Worm (Caenorhabditis elegans) whole organism, L3 larva: ENCODE measurements around the gene let-653.

ENCODE experiments used
- aly-2 ChIP-seq: fragments of 150-350 bp; optimal IDR thresholded peaks from 2 replicates; lab custom pipeline; 2014; ENCODE audit warnings: missing biosample characterization, missing genetic modification characterization
- ama-1 ChIP-seq: fragments of 150-350 bp; optimal IDR thresholded peaks from 2 replicates; lab custom pipeline; 2018
- ceh-16 ChIP-seq: sonication (generic microtip); optimal IDR thresholded peaks from 2 replicates; lab custom pipeline; 2017; ENCODE audit warnings: missing biosample characterization, missing genetic modification characterization
- ceh-82 ChIP-seq: fragments of 150-350 bp; optimal IDR thresholded peaks from 2 replicates; lab custom pipeline; 2014; ENCODE audit warnings: missing biosample characterization, missing genetic modification characterization
- daf-12 ChIP-seq: fragments of 150-350 bp; optimal IDR thresholded peaks from 2 replicates; lab custom pipeline; 2014; ENCODE audit warnings: missing biosample characterization, missing genetic modification reagents, missing genetic modification characterization
- egl-27 ChIP-seq: sonication (generic microtip); optimal IDR thresholded peaks from 4 replicates; lab custom pipeline; 2017; ENCODE audit warnings: missing biosample characterization, missing genetic modification reagents, missing genetic modification characterization
- elt-1 ChIP-seq: fragments of 150-350 bp; optimal IDR thresholded peaks from 2 replicates; lab custom pipeline; 2014; ENCODE audit warnings: missing biosample characterization, missing genetic modification characterization
- elt-2 ChIP-seq: sonication (generic microtip); optimal IDR thresholded peaks from 2 replicates; lab custom pipeline; 2016; ENCODE audit warnings: missing genetic modification reagents, mild to moderate bottlenecking, missing genetic modification characterization, missing compliant biosample characterization
- elt-3 ChIP-seq, 3 experiments: fragments of 150-350 bp in 1 of 3; sonication (generic microtip) in 2 of 3; optimal IDR thresholded peaks; 2 replicates in 2 of 3; 4 replicates in 1 of 3; lab custom pipeline; 2014 to 2017; ENCODE audit warnings: missing biosample characterization in 3 of 3, missing genetic modification characterization in 3 of 3
- fkh-10 ChIP-seq: sonication (generic microtip); optimal IDR thresholded peaks from 2 replicates; lab custom pipeline; 2017; ENCODE audit warnings: missing biosample characterization, missing genetic modification reagents, missing genetic modification characterization
- fkh-2 ChIP-seq: fragments of 150-350 bp; optimal IDR thresholded peaks from 2 replicates; lab custom pipeline; 2014; ENCODE audit warnings: missing biosample characterization, missing genetic modification reagents, missing genetic modification characterization
- jun-1 ChIP-seq: fragments of 150-350 bp; optimal IDR thresholded peaks from 2 replicates; lab custom pipeline; 2014; ENCODE audit warnings: missing biosample characterization, missing genetic modification reagents, missing genetic modification characterization
- lin-15B ChIP-seq: fragments of 150-350 bp; optimal IDR thresholded peaks from 2 replicates; lab custom pipeline; 2014; ENCODE audit warnings: missing biosample characterization, missing genetic modification characterization
- mml-1 ChIP-seq: fragments of 150-350 bp; sonication (generic microtip); optimal IDR thresholded peaks from 3 replicates; lab custom pipeline; 2014; ENCODE audit warnings: missing biosample characterization, missing genetic modification characterization
- nfya-1 ChIP-seq: sonication (generic microtip); optimal IDR thresholded peaks from 2 replicates; lab custom pipeline; 2017; ENCODE audit warnings: missing genetic modification characterization, mild to moderate bottlenecking, missing compliant biosample characterization, antibody characterized with exemption, moderate library complexity; ENCODE audit not compliant: insufficient read depth
- nhr-23 ChIP-seq: fragments of 150-350 bp; optimal IDR thresholded peaks from 2 replicates; lab custom pipeline; 2014; ENCODE audit warnings: missing biosample characterization, missing genetic modification reagents, missing genetic modification characterization
- nhr-237 ChIP-seq: fragments of 150-350 bp; optimal IDR thresholded peaks from 2 replicates; lab custom pipeline; 2014; ENCODE audit warnings: missing biosample characterization, missing genetic modification characterization
- nhr-25 ChIP-seq: sonication (generic microtip); optimal IDR thresholded peaks from 2 replicates; lab custom pipeline; 2017; ENCODE audit warnings: missing biosample characterization, missing genetic modification characterization
- nhr-43 ChIP-seq: sonication (generic microtip); optimal IDR thresholded peaks from 2 replicates; lab custom pipeline; 2016; ENCODE audit warnings: mild to moderate bottlenecking, missing genetic modification characterization, missing compliant biosample characterization; ENCODE audit not compliant: poor library complexity, severe bottlenecking
- nhr-67 ChIP-seq: fragments of 150-350 bp; optimal IDR thresholded peaks from 2 replicates; lab custom pipeline; 2014; ENCODE audit warnings: missing biosample characterization, missing genetic modification characterization
- pqm-1 ChIP-seq: fragments of 150-350 bp; optimal IDR thresholded peaks from 2 replicates; lab custom pipeline; 2017; ENCODE audit warnings: missing biosample characterization, missing genetic modification characterization, inconsistent platforms
- skn-1 ChIP-seq: fragments of 150-350 bp; optimal IDR thresholded peaks from 2 replicates; lab custom pipeline; 2014; ENCODE audit warnings: missing biosample characterization, missing genetic modification characterization
- tbx-2 ChIP-seq: sonication (generic microtip); optimal IDR thresholded peaks from 2 replicates; lab custom pipeline; 2016; ENCODE audit warnings: mild to moderate bottlenecking, missing genetic modification characterization, missing compliant biosample characterization
- unc-39 ChIP-seq: sonication (generic microtip); optimal IDR thresholded peaks from 4 replicates; lab custom pipeline; 2017; ENCODE audit warnings: missing biosample characterization, missing genetic modification characterization
- ztf-11 ChIP-seq: fragments of 150-350 bp; optimal IDR thresholded peaks from 2 replicates; lab custom pipeline; 2014; ENCODE audit warnings: missing biosample characterization, missing genetic modification characterization
- ztf-4 ChIP-seq: fragments of 150-350 bp; optimal IDR thresholded peaks from 2 replicates; lab custom pipeline; 2014; ENCODE audit warnings: missing biosample characterization, missing genetic modification characterization

Gene let-653

ce11 chrIV:11899358-11899757, 13.9 kb downstream of the let-653 start, which contains the start of gene nhr-43:
Gene nhr-43 (plus strand): TSS chrIV:11899590.
- TF ChIP-seq tbx-2 (tag; lab: Kevin White, UChicago) (peak; percentile 40), fkh-10 (GFP tag; lab: Kevin White, UChicago) (no peak), nhr-43 (tag; lab: Kevin White, UChicago) (peak; percentile 98), nfya-1 (tag; lab: Kevin White, UChicago) (peak; percentile 8), elt-3 (tag; optimal IDR thresholded peaks at IDR 0.05; lab: Kevin White, UChicago) (peak in 1 of 3 experiments; percentile 72), nhr-25 (tag; lab: Kevin White, UChicago) (peak; percentile 48), nhr-23 (tag; lab: Kevin White, UChicago) (peak; percentile 64), aly-2 (tag; lab: Kevin White, UChicago) (no peak)

- peak; percentile 64 for TF ChIP-seq nhr-23 (tag; lab: Kevin White, UChicago)
- TF ChIP-seq nhr-43 (tag; lab: Kevin White, UChicago): peak; percentile 78
- peak; percentile 94 for TF ChIP-seq elt-1
- no peak for TF ChIP-seq jun-1
These were observed 15.0 kb downstream of the let-653 start for ce11 chrIV:11900399-11900798.

ce11 chrIV:11901215-11901614, 15.8 kb downstream of the let-653 start:
- TF ChIP-seq nhr-23 (tag; lab: Kevin White, UChicago) (peak; percentile 36), aly-2 (tag; lab: Kevin White, UChicago) (no peak), nhr-67 (tag; lab: Kevin White, UChicago) (no peak), nhr-43 (tag; lab: Kevin White, UChicago) (peak; percentile 94), lin-15B (tag; lab: Kevin White, UChicago) (no peak), nhr-25 (tag; lab: Kevin White, UChicago) (peak; percentile 41), skn-1 (tag; lab: Kevin White, UChicago) (no peak), elt-3 (tag; optimal IDR thresholded peaks at IDR 0.05; lab: Kevin White, UChicago) (peak in 1 of 3 experiments; percentile 55)

DNA sequence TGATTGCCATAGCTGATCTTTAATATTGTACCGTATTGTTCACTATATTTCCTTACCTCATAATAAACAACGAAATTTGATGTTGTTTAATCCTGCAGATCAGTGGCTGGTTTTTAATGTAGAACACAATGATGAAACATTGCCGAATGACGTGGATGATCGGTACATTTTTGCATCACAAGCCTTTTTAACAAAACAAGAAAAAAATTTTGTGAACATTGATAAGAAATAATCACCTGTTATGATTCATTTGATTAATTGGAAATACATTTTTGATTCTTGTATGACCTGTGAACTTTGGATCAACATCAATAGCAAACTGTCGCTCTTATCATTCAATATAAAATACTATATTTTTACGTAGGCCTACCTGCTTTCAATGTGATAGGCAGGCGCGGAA, 17.4 kb downstream of the let-653 start:
- TF ChIP-seq skn-1 (tag; lab: Kevin White, UChicago) (no peak), lin-15B (tag; lab: Kevin White, UChicago) (no peak), nhr-23 (tag; lab: Kevin White, UChicago) (peak; percentile 20), elt-2 (no peak), nhr-237 (tag; lab: Kevin White, UChicago) (no peak), ceh-16 (tag; lab: Kevin White, UChicago) (no peak), nfya-1 (tag; lab: Kevin White, UChicago) (peak; percentile 2), unc-39 (tag; lab: Kevin White, UChicago) (no peak), nhr-67 (tag; lab: Kevin White, UChicago) (no peak), nhr-25 (tag; lab: Kevin White, UChicago) (peak; percentile 6), ama-1 (no peak), egl-27 (tag; lab: Kevin White, UChicago) (no peak), nhr-43 (tag; lab: Kevin White, UChicago) (peak; percentile 82), ceh-82 (tag; lab: Kevin White, UChicago) (no peak)

DNA sequence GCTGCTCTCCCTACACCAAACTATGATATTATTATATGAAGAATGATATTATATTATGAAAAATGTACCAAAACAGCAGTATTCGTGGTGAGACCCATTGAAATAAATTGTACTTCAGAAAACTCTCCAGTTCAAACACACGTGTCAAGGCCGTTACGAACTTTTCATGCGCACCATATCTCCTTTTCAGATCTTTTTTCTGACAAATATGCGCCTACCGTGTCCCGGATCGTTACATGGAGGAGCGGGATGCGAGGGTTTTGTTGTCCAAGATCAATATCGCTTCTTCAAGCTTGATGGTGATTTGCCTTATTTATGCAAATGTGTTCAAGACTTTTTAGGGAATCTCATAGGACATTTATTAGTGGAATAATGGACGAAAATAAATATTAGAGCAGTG, 18.3 kb downstream of the let-653 start:
- TF ChIP-seq nhr-43 (tag; lab: Kevin White, UChicago) (peak; percentile 61), mml-1 (no peak), ztf-4 (tag; lab: Kevin White, UChicago) (no peak), daf-12 (no peak), elt-1 (peak; percentile 70)

DNA sequence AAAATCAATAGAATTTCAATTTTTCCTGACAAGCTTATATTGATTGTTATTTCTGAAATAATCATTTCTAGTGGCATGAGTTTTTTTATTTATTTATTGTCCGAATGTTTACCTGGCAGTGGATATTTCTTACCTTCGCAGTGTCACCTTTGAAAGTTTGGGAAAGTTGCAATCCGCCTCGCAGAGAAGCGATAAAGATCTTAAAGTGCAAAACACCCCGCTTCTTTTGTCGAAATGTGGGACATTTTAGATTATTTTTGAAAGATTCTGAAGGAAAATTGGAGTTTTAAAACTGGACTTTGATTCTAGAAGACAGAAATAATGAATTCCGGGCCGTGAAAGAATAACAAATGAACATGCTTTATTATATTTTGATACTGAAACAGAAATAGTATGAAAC, 23.3 kb downstream of the let-653 start:
- peak; percentile 49 for TF ChIP-seq nhr-23 (tag; lab: Kevin White, UChicago)
- TF ChIP-seq elt-1: peak; percentile 24
- no peak for TF ChIP-seq ztf-11 (tag; lab: Kevin White, UChicago)

ce11 chrIV:11911723-11912122, 26.3 kb downstream of the let-653 start, which contains the start of gene VZK822L.2:
Gene VZK822L.2 (plus strand): TSS chrIV:11912023.
- TF ChIP-seq fkh-2 (no peak), elt-2 (peak; percentile 43), lin-15B (tag; lab: Kevin White, UChicago) (no peak), pqm-1 (tag; lab: Kevin White, UChicago) (peak; percentile 39)
- TF ChIP-seq, all 47 proteins: peak for 2
